Worm (Caenorhabditis elegans) whole organism, L4/young adult: ENCODE data around the gene C29F9.6.

Experiments used
- W03F9.2 ChIP-seq: fragments of 150-350 bp; optimal IDR thresholded peaks from 2 replicates; lab custom pipeline; 2014; ENCODE audit warnings: missing biosample characterization, missing genetic modification characterization
- dao-5 ChIP-seq: sonication (generic microtip); optimal IDR thresholded peaks from 2 replicates; lab custom pipeline; 2016; ENCODE audit warnings: missing genotype, missing genetic modification characterization, moderate library complexity, missing compliant biosample characterization
- him-1 ChIP-seq: sonication (generic microtip); optimal IDR thresholded peaks from 2 replicates; lab custom pipeline; 2016; ENCODE audit warnings: missing genotype, missing genetic modification reagents, missing genetic modification characterization, missing compliant biosample characterization

DNA sequence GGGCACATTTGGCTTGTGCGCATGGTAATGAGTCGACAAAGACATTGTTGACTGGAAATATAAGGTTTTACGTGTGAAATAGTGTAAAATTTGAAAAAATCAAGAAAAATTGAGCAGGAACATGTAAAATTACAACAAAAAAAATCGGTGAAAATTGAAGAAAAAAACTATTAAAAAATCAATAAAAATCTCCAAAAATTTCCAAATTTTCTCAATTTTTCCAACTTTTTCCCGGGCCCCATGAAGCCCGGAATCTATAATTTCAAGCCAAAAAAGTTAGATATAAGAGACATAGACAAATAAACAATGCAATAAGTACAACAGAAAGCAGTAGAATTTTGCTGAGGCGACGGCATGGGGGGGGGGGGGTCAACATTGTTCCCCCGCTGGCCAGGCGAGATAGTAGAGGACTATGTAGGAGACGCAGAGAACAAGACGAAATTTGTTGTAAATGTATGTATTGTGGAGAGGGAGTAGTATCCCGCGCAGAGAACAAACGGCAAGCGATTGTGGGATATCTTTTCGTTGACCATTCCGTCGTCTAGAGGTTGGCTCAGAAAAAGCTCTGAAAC is 19.9 kb upstream of the C29F9.6 start, which contains the start of gene pat-4:
- TF ChIP-seq him-1 (tag; lab: Kevin White, UChicago): no peak
- TF ChIP-seq W03F9.2 (tag; lab: Kevin White, UChicago): no peak
- TF ChIP-seq dao-5 (tag; lab: Kevin White, UChicago): no peak
